Fruit fly (Drosophila melanogaster) whole organism, embryonic: ENCODE measurements around the gene Grip128.
A peak's percentile ranks its signal among the peaks of the same experiment; 100 is the strongest.

Source experiments
- Adf1 ChIP-seq: fragments of 200-800 bp; sonication (Bioruptor generic); IDR thresholded peaks from 2 replicates; pipeline ENCODE4 v1.3.6; 2022; ENCODE audit warnings: missing biosample characterization, missing genetic modification characterization
- CG10543 ChIP-seq: fragments of 200-800 bp; sonication (Bioruptor generic); optimal IDR thresholded peaks from 3 replicates; lab custom pipeline; 2017; ENCODE audit warnings: missing biosample characterization, mild to moderate bottlenecking, missing genetic modification characterization, moderate library complexity
- CG13424 ChIP-seq: fragments of 200-800 bp; sonication (Bioruptor generic); optimal IDR thresholded peaks from 2 replicates; lab custom pipeline; 2019; ENCODE audit warnings: missing biosample characterization, mild to moderate bottlenecking, missing genetic modification characterization, moderate library complexity
- CG13894 ChIP-seq: fragments of 200-800 bp; sonication (Bioruptor generic); optimal IDR thresholded peaks from 3 replicates; lab custom pipeline; 2018; ENCODE audit warnings: missing biosample characterization, mild to moderate bottlenecking, missing genetic modification characterization, moderate library complexity
- CG18599 ChIP-seq: fragments of 200-800 bp; sonication (Bioruptor generic); optimal IDR thresholded peaks from 3 replicates; lab custom pipeline; 2017; ENCODE audit warnings: missing biosample characterization, missing genetic modification characterization, mild to moderate bottlenecking, moderate library complexity, missing genetic modification reagents
- CG2678 ChIP-seq: fragments of 200-800 bp; sonication (Bioruptor generic); optimal IDR thresholded peaks from 3 replicates; lab custom pipeline; 2019; ENCODE audit warnings: missing biosample characterization, mild to moderate bottlenecking, missing genetic modification characterization, moderate library complexity
- CG8290 ChIP-seq, 3 experiments: fragments of 200-800 bp; sonication (Bioruptor generic); optimal IDR thresholded peaks; 2 replicates each; lab custom pipeline; 2016 to 2019; ENCODE audit warnings: missing biosample characterization in 3 of 3, missing genetic modification characterization in 3 of 3, mild to moderate bottlenecking in 2 of 3, moderate library complexity in 1 of 3
- CG8359 ChIP-seq: fragments of 200-800 bp; sonication (Bioruptor generic); optimal IDR thresholded peaks from 2 replicates; lab custom pipeline; 2017; ENCODE audit warnings: missing biosample characterization, mild to moderate bottlenecking, missing genetic modification characterization, borderline replicate concordance
- Deaf1 ChIP-seq: fragments of 200-800 bp; optimal IDR thresholded peaks from 3 replicates; lab custom pipeline; 2019; ENCODE audit warnings: missing biosample characterization, mild to moderate bottlenecking, missing genetic modification characterization, moderate library complexity
- Dip2 ChIP-seq: fragments of 200-800 bp; sonication (Bioruptor generic); IDR thresholded peaks from 2 replicates; pipeline ENCODE4 v1.3.6; 2022; ENCODE audit warnings: missing biosample characterization, missing genetic modification characterization
- Dp ChIP-seq: fragments of 200-800 bp; sonication (Bioruptor generic); optimal IDR thresholded peaks from 2 replicates; lab custom pipeline; 2018; ENCODE audit warnings: missing biosample characterization, mild to moderate bottlenecking, missing genetic modification characterization, moderate library complexity
- Med ChIP-seq: fragments of 200-800 bp; sonication (Bioruptor generic); peaks from one replicate; lab custom pipeline; 2016; ENCODE audit warnings: missing biosample characterization, missing genetic modification characterization, mild to moderate bottlenecking, inconsistent platforms, moderate library complexity
- NfI ChIP-seq: fragments of 200-800 bp; sonication (Bioruptor generic); optimal IDR thresholded peaks from 3 replicates; lab custom pipeline; 2018; ENCODE audit warnings: missing biosample characterization, mild to moderate bottlenecking, missing genetic modification characterization, moderate library complexity
- abd-A ChIP-seq: fragments of 200-800 bp; sonication (Bioruptor generic); optimal IDR thresholded peaks from 3 replicates; lab custom pipeline; 2019; ENCODE audit warnings: missing biosample characterization, mild to moderate bottlenecking, missing genetic modification characterization, moderate library complexity
- crol ChIP-seq: fragments of 200-800 bp; sonication (Bioruptor generic); IDR thresholded peaks from 2 replicates; pipeline ENCODE4 v1.3.6; 2022; ENCODE audit warnings: missing biosample characterization, missing genetic modification characterization
- gro ChIP-seq: fragments of 200-800 bp; sonication (Bioruptor generic); optimal IDR thresholded peaks from 2 replicates; lab custom pipeline; 2016; ENCODE audit warnings: missing biosample characterization, missing genetic modification characterization
- hbn ChIP-seq: fragments of 200-800 bp; sonication (Bioruptor generic); IDR thresholded peaks from 2 replicates; pipeline ENCODE4 v1.3.6; 2022; ENCODE audit warnings: missing biosample characterization, missing genetic modification characterization; ENCODE audit not compliant: partially characterized antibody
- ind ChIP-seq: fragments of 200-800 bp; sonication (Bioruptor generic); optimal IDR thresholded peaks from 3 replicates; lab custom pipeline; 2016; ENCODE audit warnings: missing biosample characterization, missing genetic modification characterization
- lab ChIP-seq: fragments of 200-800 bp; sonication (Bioruptor generic); optimal IDR thresholded peaks from 3 replicates; lab custom pipeline; 2017; ENCODE audit warnings: missing biosample characterization, missing genetic modification characterization, mild to moderate bottlenecking, moderate library complexity, missing genetic modification reagents
- salm ChIP-seq: fragments of 200-800 bp; sonication (Bioruptor generic); optimal IDR thresholded peaks from 2 replicates; lab custom pipeline; 2018; ENCODE audit warnings: missing biosample characterization, mild to moderate bottlenecking, missing genetic modification characterization
- sd ChIP-seq: fragments of 200-800 bp; sonication (Bioruptor generic); optimal IDR thresholded peaks from 3 replicates; lab custom pipeline; 2018; ENCODE audit warnings: missing biosample characterization, mild to moderate bottlenecking, missing genetic modification characterization, moderate library complexity
- trem ChIP-seq: fragments of 200-800 bp; optimal IDR thresholded peaks from 3 replicates; lab custom pipeline; 2019; ENCODE audit warnings: missing biosample characterization, mild to moderate bottlenecking, missing genetic modification characterization, moderate library complexity
- z ChIP-seq: fragments of 200-800 bp; sonication (Bioruptor generic); IDR thresholded peaks from 3 replicates; pipeline ENCODE4 v1.3.6; 2022; ENCODE audit warnings: missing biosample characterization, missing genetic modification characterization

Grip128 gene

DNA sequence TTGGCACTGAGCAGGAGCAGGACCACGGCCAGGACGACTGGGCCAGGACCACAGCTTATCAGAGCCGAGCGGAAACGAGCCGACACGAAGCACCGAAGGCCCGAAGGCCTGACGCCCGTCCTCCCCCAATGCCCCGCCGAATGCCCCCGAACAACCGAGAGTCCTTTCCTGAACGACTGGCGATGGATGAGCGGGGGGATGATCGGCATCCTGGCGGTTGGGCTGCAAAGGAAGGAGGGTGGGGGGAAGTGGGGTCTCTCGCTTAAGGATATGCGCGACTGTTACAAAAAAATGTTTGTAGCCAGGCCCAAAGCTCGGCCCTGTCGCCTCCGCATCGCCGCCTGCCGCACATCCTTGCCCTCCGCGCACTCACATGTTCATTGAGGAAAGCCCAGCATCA is 30.7 kb downstream of the Grip128 start, which contains the start of gene Cngl:
Cngl (minus strand) TSS at position 8 of the 400 bp plus-strand sequence.
- no peak for TF ChIP-seq Dp (GFP tag; lab: Kevin White, UChicago)
- TF ChIP-seq Med (GFP tag; lab: Kevin White, UChicago) = peak; percentile 17
- peak; percentile 10 for TF ChIP-seq lab (GFP tag; lab: Kevin White, UChicago)
- TF ChIP-seq ind (GFP tag; lab: Kevin White, UChicago) = no peak
- no peak for TF ChIP-seq Dip2 (GFP tag; lab: Robert Waterston, UW)
- peak; percentile 83 for TF ChIP-seq abd-A (tag; lab: Kevin White, UChicago)
- TF ChIP-seq CG10543 (GFP tag; lab: Kevin White, UChicago) = peak; percentile 86
- TF ChIP-seq CG13894 (tag; lab: Kevin White, UChicago) = peak; percentile 70
- TF ChIP-seq sd (tag; lab: Kevin White, UChicago) = no peak
- no peak for TF ChIP-seq trem (tag; lab: Kevin White, UChicago)
- TF ChIP-seq crol (GFP tag; lab: Robert Waterston, UW) = peak; percentile 92
- TF ChIP-seq CG18599 (GFP tag; lab: Kevin White, UChicago) = peak; percentile 12
- peak; percentile 98 for TF ChIP-seq Deaf1 (tag; lab: Kevin White, UChicago)
- TF ChIP-seq salm (tag; lab: Kevin White, UChicago) = no peak
- peak; percentile 17; the same call in 1 of the 2 replicates for TF ChIP-seq Adf1
- TF ChIP-seq CG8359 (GFP tag; lab: Kevin White, UChicago) = no peak
- no peak for TF ChIP-seq gro
- TF ChIP-seq CG2678 (tag; lab: Kevin White, UChicago) = no peak
- no peak for TF ChIP-seq NfI (GFP tag; lab: Kevin White, UChicago)
- TF ChIP-seq hbn (GFP tag; lab: Robert Waterston, UW) = no peak
- TF ChIP-seq CG13424 (tag; lab: Kevin White, UChicago) = no peak
- TF ChIP-seq z (GFP tag; lab: Robert Waterston, UW) = no peak
- TF ChIP-seq CG8290 (GFP tag; optimal IDR thresholded peaks at IDR 0.05; lab: Kevin White, UChicago) = no peak
- TF ChIP-seq CG8290 (tag; optimal IDR thresholded peaks at IDR 0.05; lab: Kevin White, UChicago) = peak in 1 of 2 experiments; percentile 19
